Fruit fly (Drosophila melanogaster) whole organism, prepupa: ENCODE measurements around the gene CG4829.

ENCODE experiments used
- CG8119 ChIP-seq: fragments of 200-800 bp; sonication (Bioruptor generic); IDR thresholded peaks from 3 replicates; pipeline ENCODE4 v1.3.6; 2022; ENCODE audit warnings: missing biosample characterization, missing genetic modification characterization
- Smox ChIP-seq: fragments of 200-800 bp; sonication (Bioruptor generic); optimal IDR thresholded peaks from 3 replicates; lab custom pipeline; 2016; ENCODE audit warnings: missing biosample characterization, missing genetic modification characterization
- achi ChIP-seq: fragments of 200-800 bp; sonication (Bioruptor generic); optimal IDR thresholded peaks from 3 replicates; lab custom pipeline; 2016; ENCODE audit warnings: missing biosample characterization, missing genetic modification characterization
- salr ChIP-seq, 2 experiments: fragments of 200-800 bp; sonication (Bioruptor generic); optimal IDR thresholded peaks; 3 replicates each; lab custom pipeline; 2016 to 2018; ENCODE audit warnings: missing biosample characterization in 2 of 2, missing genetic modification characterization in 2 of 2, mild to moderate bottlenecking in 1 of 2

dm6 chrX:16772882-16773827, 38.3 kb upstream of the CG4829 start:
- TF ChIP-seq Smox (GFP tag; lab: Kevin White, UChicago) (no peak), achi (GFP tag; lab: Kevin White, UChicago) (peak; percentile 33), salr (GFP tag; optimal IDR thresholded peaks at IDR 0.05; lab: Kevin White, UChicago) (peak; percentile 28 to 45), CG8119 (GFP tag; lab: Robert Waterston, UW) (peak; percentile 64; the same call in 2 of the 3 replicates)
